Fruit fly (Drosophila melanogaster) whole organism, embryonic: ENCODE data around the gene mmy.
A peak's percentile ranks its signal among the peaks of the same experiment; 100 is the strongest.

Experiments used
- Asciz ChIP-seq: fragments of 200-800 bp; sonication (Bioruptor generic); optimal IDR thresholded peaks from 2 replicates; lab custom pipeline; 2017; ENCODE audit warnings: missing biosample characterization, mild to moderate bottlenecking, missing genetic modification characterization, missing genetic modification reagents
- Atf-2 ChIP-seq: fragments of 200-800 bp; sonication (Bioruptor generic); optimal IDR thresholded peaks from 2 replicates; lab custom pipeline; 2016; ENCODE audit warnings: missing biosample characterization, missing genetic modification characterization
- Atf6 ChIP-seq: fragments of 200-800 bp; sonication (Bioruptor generic); IDR thresholded peaks from 2 replicates; pipeline ENCODE4 v1.3.6; 2022; ENCODE audit warnings: missing biosample characterization, missing genetic modification characterization
- CG10267 ChIP-seq: fragments of 200-800 bp; sonication (Bioruptor generic); optimal IDR thresholded peaks from 2 replicates; lab custom pipeline; 2018; ENCODE audit warnings: missing biosample characterization, mild to moderate bottlenecking, missing genetic modification characterization, moderate library complexity
- CG10274 ChIP-seq: fragments of 200-800 bp; sonication (Bioruptor generic); optimal IDR thresholded peaks from 3 replicates; lab custom pipeline; 2017; ENCODE audit warnings: missing biosample characterization, mild to moderate bottlenecking, missing genetic modification characterization
- CG10654 ChIP-seq: fragments of 200-800 bp; sonication (Bioruptor generic); optimal IDR thresholded peaks from 2 replicates; lab custom pipeline; 2016; ENCODE audit warnings: missing biosample characterization, missing genetic modification characterization
- CG12219 ChIP-seq: fragments of 200-800 bp; sonication (Bioruptor generic); optimal IDR thresholded peaks from 3 replicates; lab custom pipeline; 2018; ENCODE audit warnings: missing biosample characterization, mild to moderate bottlenecking, missing genetic modification characterization
- CG14014 ChIP-seq: fragments of 200-800 bp; sonication (Bioruptor generic); IDR thresholded peaks from 2 replicates; pipeline ENCODE4 v1.3.6; 2022; ENCODE audit warnings: missing biosample characterization, missing genetic modification characterization
- CG16779 ChIP-seq: fragments of 200-800 bp; sonication (Bioruptor generic); IDR thresholded peaks from 2 replicates; pipeline ENCODE4 v1.3.6; 2022; ENCODE audit warnings: missing biosample characterization, missing genetic modification characterization
- CG16813 ChIP-seq: fragments of 200-800 bp; sonication (Bioruptor generic); IDR thresholded peaks from 3 replicates; pipeline ENCODE4 v1.3.6; 2022; ENCODE audit warnings: missing biosample characterization, missing genetic modification characterization; ENCODE audit not compliant: partially characterized antibody
- CG17912 ChIP-seq: fragments of 200-800 bp; sonication (Bioruptor generic); optimal IDR thresholded peaks from 2 replicates; lab custom pipeline; 2018; ENCODE audit warnings: missing biosample characterization, mild to moderate bottlenecking, missing genetic modification characterization
- CG2129 ChIP-seq: fragments of 200-800 bp; sonication (Bioruptor generic); IDR thresholded peaks from 2 replicates; pipeline ENCODE4 v1.3.6; 2022; ENCODE audit warnings: missing biosample characterization, missing genetic modification characterization; ENCODE audit not compliant: partially characterized antibody
- CG2199 ChIP-seq: fragments of 200-800 bp; sonication (Bioruptor generic); IDR thresholded peaks from 3 replicates; pipeline ENCODE4 v1.3.6; 2022; ENCODE audit warnings: missing biosample characterization, missing genetic modification characterization
- CG2875 ChIP-seq: fragments of 200-800 bp; sonication (Bioruptor generic); optimal IDR thresholded peaks from 2 replicates; lab custom pipeline; 2017; ENCODE audit warnings: missing biosample characterization, mild to moderate bottlenecking, missing genetic modification characterization, missing genetic modification reagents
- CG30020 ChIP-seq: fragments of 200-800 bp; optimal IDR thresholded peaks from 2 replicates; lab custom pipeline; 2019; ENCODE audit warnings: missing biosample characterization, mild to moderate bottlenecking, missing genetic modification characterization, moderate library complexity
- CG30431 ChIP-seq: fragments of 200-800 bp; sonication (Bioruptor generic); optimal IDR thresholded peaks from 2 replicates; lab custom pipeline; 2017; ENCODE audit warnings: missing biosample characterization, missing genetic modification characterization
- CG31224 ChIP-seq: fragments of 200-800 bp; sonication (Bioruptor generic); IDR thresholded peaks from 2 replicates; pipeline ENCODE4 v1.3.6; 2022; ENCODE audit warnings: missing biosample characterization, missing genetic modification characterization
- CG4424 ChIP-seq: fragments of 200-800 bp; sonication (Bioruptor generic); optimal IDR thresholded peaks from 3 replicates; lab custom pipeline; 2016; ENCODE audit warnings: missing biosample characterization, missing genetic modification characterization
- CG4730 ChIP-seq: fragments of 200-800 bp; sonication (Bioruptor generic); IDR thresholded peaks from 2 replicates; pipeline ENCODE4 v1.3.6; 2022; ENCODE audit warnings: missing biosample characterization, missing genetic modification characterization
- CG4854 ChIP-seq: fragments of 200-800 bp; sonication (Bioruptor generic); optimal IDR thresholded peaks from 2 replicates; lab custom pipeline; 2016; ENCODE audit warnings: missing biosample characterization, missing genetic modification characterization, inconsistent platforms
- CG5953 ChIP-seq: fragments of 200-800 bp; sonication (Bioruptor generic); IDR thresholded peaks from 2 replicates; pipeline ENCODE4 v1.3.6; 2022; ENCODE audit warnings: missing biosample characterization, missing genetic modification characterization
- CG7928 ChIP-seq: fragments of 200-800 bp; sonication (Bioruptor generic); optimal IDR thresholded peaks from 2 replicates; lab custom pipeline; 2017; ENCODE audit warnings: missing biosample characterization, mild to moderate bottlenecking, missing genetic modification characterization
- CG7987 ChIP-seq: fragments of 200-800 bp; sonication (Bioruptor generic); optimal IDR thresholded peaks from 2 replicates; lab custom pipeline; 2018; ENCODE audit warnings: missing biosample characterization, mild to moderate bottlenecking, missing genetic modification characterization, moderate library complexity
- CrebB ChIP-seq: fragments of 200-800 bp; sonication (Bioruptor generic); optimal IDR thresholded peaks from 3 replicates; lab custom pipeline; 2018; ENCODE audit warnings: missing biosample characterization, mild to moderate bottlenecking, missing genetic modification characterization
- Ets97D ChIP-seq: fragments of 200-800 bp; sonication (Bioruptor generic); optimal IDR thresholded peaks from 3 replicates; lab custom pipeline; 2016; ENCODE audit warnings: missing biosample characterization, missing genetic modification characterization
- HLHmδ ChIP-seq: fragments of 200-800 bp; sonication (Bioruptor generic); optimal IDR thresholded peaks from 2 replicates; lab custom pipeline; 2018; ENCODE audit warnings: missing biosample characterization, mild to moderate bottlenecking, missing genetic modification characterization, moderate library complexity
- HmgZ ChIP-seq: fragments of 200-800 bp; sonication (Bioruptor generic); optimal IDR thresholded peaks from 2 replicates; lab custom pipeline; 2018; ENCODE audit warnings: missing biosample characterization, mild to moderate bottlenecking, missing genetic modification characterization
- Hr78 ChIP-seq, 2 experiments: fragments of 200-800 bp in 1 of 2; fragments of >200 bp in 1 of 2; sonication (Bioruptor generic) in 1 of 2; optimal IDR thresholded peaks; 2 replicates each; lab custom pipeline; 2017 to 2019; ENCODE audit warnings: missing biosample characterization in 2 of 2, missing genetic modification characterization in 2 of 2, mild to moderate bottlenecking in 1 of 2, moderate library complexity in 1 of 2
- Hsf ChIP-seq: fragments of 200-800 bp; sonication (Bioruptor generic); optimal IDR thresholded peaks from 3 replicates; lab custom pipeline; 2016; ENCODE audit warnings: missing biosample characterization, missing genetic modification characterization
- Rfx ChIP-seq: fragments of 200-800 bp; sonication (Bioruptor generic); IDR thresholded peaks from 2 replicates; pipeline ENCODE4 v1.3.6; 2022; ENCODE audit warnings: missing biosample characterization, missing genetic modification characterization
- Side ChIP-seq: fragments of 200-800 bp; sonication (Bioruptor generic); optimal IDR thresholded peaks from 2 replicates; lab custom pipeline; 2016; ENCODE audit warnings: missing biosample characterization, missing genetic modification characterization
- aop ChIP-seq: fragments of 200-800 bp; sonication (Bioruptor generic); IDR thresholded peaks from 2 replicates; pipeline ENCODE4 v1.3.6; 2022; ENCODE audit warnings: missing biosample characterization, missing genetic modification characterization
- ara ChIP-seq: fragments of 200-800 bp; sonication (Bioruptor generic); IDR thresholded peaks from 2 replicates; pipeline ENCODE4 v1.3.6; 2022; ENCODE audit warnings: missing biosample characterization, missing genetic modification characterization
- bcd ChIP-seq: fragments of 200-800 bp; sonication (Bioruptor generic); optimal IDR thresholded peaks from 2 replicates; lab custom pipeline; 2017; ENCODE audit warnings: missing biosample characterization, mild to moderate bottlenecking, missing genetic modification characterization
- btn ChIP-seq: fragments of 200-800 bp; sonication (Bioruptor generic); optimal IDR thresholded peaks from 2 replicates; lab custom pipeline; 2016; ENCODE audit warnings: missing biosample characterization, missing genetic modification characterization
- chm ChIP-seq: fragments of 200-800 bp; sonication (Bioruptor generic); IDR thresholded peaks from 2 replicates; pipeline ENCODE4 v1.3.6; 2022; ENCODE audit warnings: missing biosample characterization, missing genetic modification characterization
- ems ChIP-seq: fragments of 200-800 bp; sonication (Bioruptor generic); optimal IDR thresholded peaks from 3 replicates; lab custom pipeline; 2016; ENCODE audit warnings: missing biosample characterization, missing genetic modification characterization
- eyg ChIP-seq: fragments of 200-800 bp; sonication (Bioruptor generic); optimal IDR thresholded peaks from 3 replicates; lab custom pipeline; 2016; ENCODE audit warnings: missing biosample characterization, missing genetic modification characterization
- ham ChIP-seq: fragments of 200-800 bp; sonication (Bioruptor generic); IDR thresholded peaks from 2 replicates; pipeline ENCODE4 v1.3.6; 2022; ENCODE audit warnings: missing biosample characterization, missing genetic modification characterization
- nau ChIP-seq: fragments of 200-800 bp; sonication (Bioruptor generic); optimal IDR thresholded peaks from 3 replicates; lab custom pipeline; 2017; ENCODE audit warnings: missing biosample characterization, mild to moderate bottlenecking, missing genetic modification characterization, missing genetic modification reagents
- oc ChIP-seq: fragments of 200-800 bp; sonication (Bioruptor generic); optimal IDR thresholded peaks from 2 replicates; lab custom pipeline; 2018; ENCODE audit warnings: missing biosample characterization, mild to moderate bottlenecking, missing genetic modification characterization, moderate library complexity
- odd ChIP-seq: fragments of 200-800 bp; sonication (Bioruptor generic); optimal IDR thresholded peaks from 2 replicates; lab custom pipeline; 2017; ENCODE audit warnings: missing biosample characterization, mild to moderate bottlenecking, missing genetic modification characterization
- rib ChIP-seq: fragments of 200-800 bp; sonication (Bioruptor generic); IDR thresholded peaks from 2 replicates; pipeline ENCODE4 v1.3.6; 2022; ENCODE audit warnings: missing biosample characterization, missing genetic modification characterization
- schlank ChIP-seq: fragments of 200-800 bp; sonication (Bioruptor generic); optimal IDR thresholded peaks from 2 replicates; lab custom pipeline; 2018; ENCODE audit warnings: missing biosample characterization, mild to moderate bottlenecking, missing genetic modification characterization
- sim ChIP-seq: fragments of 200-800 bp; sonication (Bioruptor generic); IDR thresholded peaks from 2 replicates; pipeline ENCODE4 v1.3.6; 2022; ENCODE audit warnings: missing biosample characterization, missing genetic modification characterization
- so ChIP-seq: fragments of 200-800 bp; sonication (Bioruptor generic); IDR thresholded peaks from 3 replicates; pipeline ENCODE4 v1.3.6; 2022; ENCODE audit warnings: missing biosample characterization, missing genetic modification characterization
- tll ChIP-seq, 2 experiments: fragments of 200-800 bp in 1 of 2; fragments of >200 bp in 1 of 2; sonication (Bioruptor generic) in 1 of 2; optimal IDR thresholded peaks; 2 replicates each; lab custom pipeline; 2017 to 2019; ENCODE audit warnings: missing biosample characterization in 2 of 2, missing genetic modification characterization in 2 of 2, mild to moderate bottlenecking in 1 of 2, moderate library complexity in 1 of 2
- trh ChIP-seq: fragments of 200-800 bp; sonication (Bioruptor generic); optimal IDR thresholded peaks from 2 replicates; lab custom pipeline; 2016; ENCODE audit warnings: missing biosample characterization, missing genetic modification characterization
- ttk ChIP-seq: fragments of 200-800 bp; sonication (Bioruptor generic); IDR thresholded peaks from 2 replicates; pipeline ENCODE4 v2.1.2; 2022; ENCODE audit warnings: missing biosample characterization, missing genetic modification characterization
- wek ChIP-seq: fragments of 200-800 bp; sonication (Bioruptor generic); optimal IDR thresholded peaks from 3 replicates; lab custom pipeline; 2018; ENCODE audit warnings: missing biosample characterization, mild to moderate bottlenecking, missing genetic modification characterization, moderate library complexity
- zen2 ChIP-seq: fragments of 200-800 bp; sonication (Bioruptor generic); IDR thresholded peaks from 3 replicates; pipeline ENCODE4 v1.3.6; 2022; ENCODE audit warnings: missing biosample characterization, missing genetic modification characterization; ENCODE audit not compliant: partially characterized antibody

mmy gene

dm6 chr2L:6465497-6465896, 8.2 kb downstream of the mmy start, which contains the start of gene Rchy1 (continued):
- TF ChIP-seq CG7928 (no peak), CG2875 (GFP tag; lab: Kevin White, UChicago) (peak; percentile 26), eyg (GFP tag; lab: Kevin White, UChicago) (peak; percentile 12), CG2129 (no peak), CG30431 (GFP tag; lab: Kevin White, UChicago) (no peak), tll (GFP tag; optimal IDR thresholded peaks at IDR 0.05; lab: Kevin White, UChicago) (no peak), zen2 (GFP tag; lab: Robert Waterston, UW) (no peak), ham (GFP tag; lab: Robert Waterston, UW) (no peak), CG10274 (GFP tag; lab: Kevin White, UChicago) (no peak), oc (tag; lab: Kevin White, UChicago) (no peak), Hr78 (GFP tag; optimal IDR thresholded peaks at IDR 0.05; lab: Kevin White, UChicago) (no peak), CG4854 (GFP tag; lab: Kevin White, UChicago) (no peak), CG16813 (no peak), CG16779 (GFP tag; lab: Robert Waterston, UW) (0 out of 2 replicates have a peak, but pooled peaks have one; percentile 18), Side (GFP tag; lab: Kevin White, UChicago) (no peak), wek (GFP tag; lab: Kevin White, UChicago) (peak; percentile 49), trh (GFP tag; lab: Kevin White, UChicago) (no peak), sim (GFP tag; lab: Robert Waterston, UW) (no peak), Atf-2 (no peak), CG4424 (GFP tag; lab: Kevin White, UChicago) (no peak), Rfx (GFP tag; lab: Robert Waterston, UW) (peak; percentile 45; the same call in 1 of the 2 replicates), ara (GFP tag; lab: Robert Waterston, UW) (no peak), CG7987 (GFP tag; lab: Kevin White, UChicago) (peak; percentile 56), CG12219 (GFP tag; lab: Kevin White, UChicago) (peak; percentile 36), CG2199 (GFP tag; lab: Robert Waterston, UW) (no peak), btn (no peak), schlank (tag; lab: Kevin White, UChicago) (no peak), aop (GFP tag; lab: Robert Waterston, UW) (no peak), CG30020 (no peak), CG31224 (GFP tag; lab: Robert Waterston, UW) (no peak), Ets97D (GFP tag; lab: Kevin White, UChicago) (peak; percentile 73), bcd (peak; percentile 12), odd (peak; percentile 50), Atf6 (GFP tag; lab: Robert Waterston, UW) (peak; percentile 41), CrebB (no peak), ems (no peak), CG17912 (peak; percentile 10), nau (peak; percentile 20), so (peak; percentile 62; the same call in 1 of the 3 replicates), CG10267 (tag; lab: Kevin White, UChicago) (no peak), chm (peak; percentile 77; the same call in 1 of the 2 replicates), CG10654 (no peak), CG5953 (no peak), Asciz (GFP tag; lab: Kevin White, UChicago) (peak; percentile 13), ttk (GFP tag; lab: Robert Waterston, UW) (no peak), CG14014 (peak; percentile 12; the same call in 1 of the 2 replicates), HmgZ (peak; percentile 40), Hsf (no peak), CG4730 (GFP tag; lab: Robert Waterston, UW) (no peak), HLHmδ (GFP tag; lab: Kevin White, UChicago) (no peak), rib (GFP tag; lab: Robert Waterston, UW) (0 out of 2 replicates have a peak, but pooled peaks have one; percentile 37)
